Fruit fly (Drosophila melanogaster): ENCODE results near the gene CG42578.

CG42578 gene

dm6 chrX:20470701-20471100 lies 24.5 kb downstream of the CG42578 start:
- no peak for TF ChIP-seq dsx (GFP tag; optimal IDR thresholded peaks at IDR 0.05; ENCODE audit: poor library complexity, severe bottlenecking)
- TF ChIP-seq topi (GFP tag; optimal IDR thresholded peaks at IDR 0.05) = no peak
- no peak for TF ChIP-seq CG6854 (GFP tag; optimal IDR thresholded peaks at IDR 0.05)
- no peak for TF ChIP-seq salr (GFP tag; optimal IDR thresholded peaks at IDR 0.05)
- TF ChIP-seq Sox14 (GFP tag; optimal IDR thresholded peaks at IDR 0.05) = no peak
- TF ChIP-seq CG8119 (GFP tag; IDR thresholded peaks at IDR 0.05) = no peak

- TF ChIP-seq Ets21C (GFP tag; optimal IDR thresholded peaks at IDR 0.05) = no peak
- no peak for TF ChIP-seq CG10669 (GFP tag; optimal IDR thresholded peaks at IDR 0.05)
- TF ChIP-seq CG8632 (GFP tag; optimal IDR thresholded peaks at IDR 0.05) = no peak
- no peak for TF ChIP-seq achi (GFP tag; optimal IDR thresholded peaks at IDR 0.05)
- no peak for TF ChIP-seq Smox (GFP tag; optimal IDR thresholded peaks at IDR 0.05)
Measured at dm6 chrX:20478674-20479073, 32.5 kb downstream of the CG42578 start.

dm6 chrX:20480382-20480781 lies 34.2 kb downstream of the CG42578 start:
- TF ChIP-seq CG7368 (GFP tag; optimal IDR thresholded peaks at IDR 0.05) = peak; percentile 67
- peak; percentile 80 for TF ChIP-seq topi (GFP tag; optimal IDR thresholded peaks at IDR 0.05)
- TF ChIP-seq Ets96B (tag; optimal IDR thresholded peaks at IDR 0.05) = no peak
- no peak for TF ChIP-seq CG6808 (GFP tag; optimal IDR thresholded peaks at IDR 0.05)
- peak; percentile 56 for TF ChIP-seq CG8319 (GFP tag; optimal IDR thresholded peaks at IDR 0.05)
- no peak for TF ChIP-seq CG3032 (tag; optimal IDR thresholded peaks at IDR 0.05)
- no peak for TF ChIP-seq CG3919 (GFP tag; optimal IDR thresholded peaks at IDR 0.05)
- TF ChIP-seq fkh (GFP tag; optimal IDR thresholded peaks at IDR 0.05) = peak; percentile 5
- peak; percentile 79 for TF ChIP-seq CG8119 (GFP tag; IDR thresholded peaks at IDR 0.05)
- TF ChIP-seq CG11294 (GFP tag; IDR thresholded peaks at IDR 0.05) = 0 out of 2 replicates have a peak, but pooled peaks have one; percentile 49
- TF ChIP-seq cyc (GFP tag; optimal IDR thresholded peaks at IDR 0.05) = peak; percentile 75
- TF ChIP-seq CG1621 (tag; optimal IDR thresholded peaks at IDR 0.05) = no peak
- peak; percentile 69; the same call in 2 of the 3 replicates for TF ChIP-seq eg (GFP tag; IDR thresholded peaks at IDR 0.05)
- TF ChIP-seq fd85E (GFP tag; optimal IDR thresholded peaks at IDR 0.05) = peak; percentile 1
- TF ChIP-seq Gug (GFP tag; IDR thresholded peaks at IDR 0.05) = peak; percentile 39; the same call in 1 of the 2 replicates
- peak; percentile 76 for TF ChIP-seq CG6792 (GFP tag; optimal IDR thresholded peaks at IDR 0.05)
- TF ChIP-seq spab (GFP tag; optimal IDR thresholded peaks at IDR 0.05) = peak; percentile 33
- TF ChIP-seq Eip75B (GFP tag; optimal IDR thresholded peaks at IDR 0.05) = no peak
- no peak for TF ChIP-seq CG6276 (GFP tag; optimal IDR thresholded peaks at IDR 0.05)
- peak; percentile 79 for TF ChIP-seq Smox (GFP tag; optimal IDR thresholded peaks at IDR 0.05)
- TF ChIP-seq lz (GFP tag; optimal IDR thresholded peaks at IDR 0.05) = peak; percentile 80
- peak; percentile 80 for TF ChIP-seq Met (GFP tag; optimal IDR thresholded peaks at IDR 0.05)
- peak; percentile 48 for TF ChIP-seq CG11902 (GFP tag; optimal IDR thresholded peaks at IDR 0.05)
- peak; percentile 84 for TF ChIP-seq Hr4 (GFP tag; optimal IDR thresholded peaks at IDR 0.05)
- peak; percentile 76 for TF ChIP-seq vri (GFP tag; optimal IDR thresholded peaks at IDR 0.05)
- TF ChIP-seq dsx (GFP tag; optimal IDR thresholded peaks at IDR 0.05; ENCODE audit: poor library complexity, severe bottlenecking) = no peak
- TF ChIP-seq Sox102F (GFP tag; optimal IDR thresholded peaks at IDR 0.05) = peak; percentile 84
- peak; percentile 87 for TF ChIP-seq Eip78C (GFP tag)
- peak; percentile 77 for TF ChIP-seq CG10631 (GFP tag; optimal IDR thresholded peaks at IDR 0.05)
- peak; percentile 73 for TF ChIP-seq CG8632 (GFP tag; optimal IDR thresholded peaks at IDR 0.05)
- no peak for TF ChIP-seq CG16779 (tag; optimal IDR thresholded peaks at IDR 0.05)
- no peak for TF ChIP-seq svp (GFP tag)
- peak; percentile 75 for TF ChIP-seq CG34406 (GFP tag; optimal IDR thresholded peaks at IDR 0.05)
- peak; percentile 72 for TF ChIP-seq Ets21C (GFP tag; optimal IDR thresholded peaks at IDR 0.05)
- TF ChIP-seq Sox14 (GFP tag; optimal IDR thresholded peaks at IDR 0.05) = peak; percentile 84
- TF ChIP-seq CG32006 (GFP tag; optimal IDR thresholded peaks at IDR 0.05) = peak; percentile 82
- TF ChIP-seq Hr39 (GFP tag; optimal IDR thresholded peaks at IDR 0.05) = peak; percentile 83
- TF ChIP-seq CG15336 (GFP tag; IDR thresholded peaks at IDR 0.05) = peak; percentile 78
- peak; percentile 74 for TF ChIP-seq Lpt (GFP tag; optimal IDR thresholded peaks at IDR 0.05)
- TF ChIP-seq fd59A (GFP tag; optimal IDR thresholded peaks at IDR 0.05) = peak; percentile 19
- no peak for TF ChIP-seq CG6854 (GFP tag; optimal IDR thresholded peaks at IDR 0.05)
- TF ChIP-seq ss (GFP tag; optimal IDR thresholded peaks at IDR 0.05) = no peak
- TF ChIP-seq Blimp-1 (GFP tag; optimal IDR thresholded peaks at IDR 0.05) = no peak
- peak; percentile 59 for TF ChIP-seq CG11762 (GFP tag; optimal IDR thresholded peaks at IDR 0.05; ENCODE audit: insufficient read depth)
